Worm (Caenorhabditis elegans): ENCODE results near the gene epic-2.
"Not testable (repeated sequence)": the region's sequence is repeated elsewhere in the genome, so short reads cannot be mapped to it uniquely, and the experiment has no call there.

Gene epic-2

DNA sequence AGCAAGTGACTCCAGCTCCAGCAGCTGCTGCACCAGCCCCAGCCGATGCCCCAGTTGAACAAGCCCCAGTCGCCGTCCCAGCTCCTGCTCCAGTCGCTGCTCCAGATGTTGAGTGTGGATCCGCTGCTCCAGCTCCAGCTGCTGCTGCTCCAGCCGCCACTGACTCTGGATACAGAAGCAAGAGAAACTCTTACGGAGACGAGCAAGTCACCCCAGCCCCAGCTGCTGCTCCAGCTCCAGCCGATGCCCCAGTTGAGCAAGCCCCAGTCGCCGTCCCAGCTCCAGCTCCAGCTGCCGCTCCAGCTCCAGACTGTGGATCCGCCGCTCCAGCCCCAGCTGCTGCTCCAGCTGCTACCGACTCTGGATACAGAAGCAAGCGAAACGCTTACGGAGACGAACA is 1.0 kb downstream of the epic-2 start:
- TF ChIP-seq nhr-41 (GFP tag; IDR thresholded peaks at IDR 0.05): no peak
- TF ChIP-seq ceh-20 (GFP tag; IDR thresholded peaks at IDR 0.05): peak; percentile 7; the same call in 1 of the 2 replicates
- no peak for TF ChIP-seq Y48G9A.11 (GFP tag; IDR thresholded peaks at IDR 0.05)
- TF ChIP-seq lsy-2 (tag; optimal IDR thresholded peaks at IDR 0.05): no peak
- no peak; the same call in 1 of the 2 replicates for TF ChIP-seq lin-38 (GFP tag; IDR thresholded peaks at IDR 0.05)
- no peak for TF ChIP-seq nhr-102 (tag; optimal IDR thresholded peaks at IDR 0.05)
- no peak for TF ChIP-seq lir-3 (tag; optimal IDR thresholded peaks at IDR 0.05)
- TF ChIP-seq tra-1 (GFP tag; IDR thresholded peaks at IDR 0.05): peak; percentile 36; the same call in 1 of the 2 replicates
- TF ChIP-seq dpl-1 (GFP tag; optimal IDR thresholded peaks at IDR 0.05): no peak
- TF ChIP-seq set-16 (GFP tag; IDR thresholded peaks at IDR 0.05): peak; percentile 96

DNA sequence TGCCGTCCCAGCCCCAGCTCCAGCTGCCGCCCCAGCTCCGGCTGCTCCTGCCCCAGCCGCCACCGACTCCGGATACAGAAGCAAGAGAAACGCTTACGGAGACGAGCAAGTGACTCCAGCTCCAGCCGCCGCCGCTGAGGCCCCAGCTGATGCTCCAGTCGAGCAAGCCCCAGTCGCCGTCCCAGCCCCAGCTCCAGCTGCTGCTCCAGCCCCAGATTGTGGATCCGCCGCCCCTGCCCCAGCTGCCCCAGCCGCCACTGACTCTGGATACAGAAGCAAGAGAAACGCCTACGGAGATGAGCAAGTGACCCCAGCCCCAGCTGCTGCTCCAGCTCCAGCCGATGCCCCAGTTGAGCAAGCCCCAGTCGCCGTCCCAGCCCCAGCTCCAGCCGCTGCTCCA is 1.9 kb downstream of the epic-2 start:
- peak; percentile 28 for TF ChIP-seq lin-38 (GFP tag; IDR thresholded peaks at IDR 0.05)
- TF ChIP-seq dmd-8 (GFP tag; IDR thresholded peaks at IDR 0.05): 0 out of 2 replicates have a peak, but pooled peaks have one; percentile 36
- TF ChIP-seq snpc-1.2 (GFP tag; IDR thresholded peaks at IDR 0.05): 0 out of 2 replicates have a peak, but pooled peaks have one; percentile 36
- 0 out of 2 replicates have a peak, but pooled peaks have one; percentile 30 for TF ChIP-seq madf-9 (GFP tag; conservative IDR thresholded peaks at IDR 0.05)
- 0 out of 2 replicates have a peak, but pooled peaks have one; percentile 25 for TF ChIP-seq vab-7 (GFP tag; IDR thresholded peaks at IDR 0.05)
- TF ChIP-seq zfp-3 (GFP tag; conservative IDR thresholded peaks at IDR 0.05): peak; percentile 60; the same call in 1 of the 2 replicates
- peak; percentile 43; the same call in 1 of the 2 replicates for TF ChIP-seq F26F4.8 (GFP tag; conservative IDR thresholded peaks at IDR 0.05)
- 0 out of 2 replicates have a peak, but pooled peaks have one; percentile 66 for TF ChIP-seq pha-4 (GFP tag; IDR thresholded peaks at IDR 0.05)
- TF ChIP-seq pha-4 (tag; optimal IDR thresholded peaks at IDR 0.05): not testable (repeated sequence)
- TF ChIP-seq ceh-20 (GFP tag; IDR thresholded peaks at IDR 0.05): peak; percentile 50; the same call in 1 of the 2 replicates
- peak; percentile 99 for TF ChIP-seq set-16 (GFP tag; IDR thresholded peaks at IDR 0.05)

DNA sequence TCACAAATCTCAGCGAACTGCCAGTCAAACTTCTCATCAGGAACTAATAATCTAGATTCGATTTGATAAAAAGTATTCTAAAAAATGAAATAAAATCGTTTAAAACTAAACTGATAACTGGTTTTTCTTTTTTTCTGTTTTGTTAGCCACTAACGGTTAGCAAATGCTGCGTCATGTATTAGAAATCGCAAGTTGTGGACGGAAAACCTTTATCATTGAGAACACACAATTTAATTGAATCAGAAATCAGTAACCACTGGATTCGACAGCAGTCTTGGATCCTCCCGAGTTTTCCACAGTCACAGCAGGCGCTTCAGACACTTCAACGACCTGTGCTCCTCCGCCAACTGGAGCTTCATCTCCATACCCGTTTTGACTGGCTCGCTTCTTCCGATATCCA is 2.4 kb downstream of the epic-2 start:
- TF ChIP-seq lim-7 (GFP tag; IDR thresholded peaks at IDR 0.05) (no peak), ama-1 (optimal IDR thresholded peaks at IDR 0.05) (peak; percentile 46), zfp-3 (GFP tag; conservative IDR thresholded peaks at IDR 0.05) (peak; percentile 89), mxl-2 (GFP tag; conservative IDR thresholded peaks at IDR 0.05) (0 out of 2 replicates have a peak, but pooled peaks have one; percentile 6), aly-2 (tag; optimal IDR thresholded peaks at IDR 0.05) (peak; percentile 76), egl-27 (tag; optimal IDR thresholded peaks at IDR 0.05) (no peak), nhr-48 (tag; optimal IDR thresholded peaks at IDR 0.05) (no peak), madf-9 (GFP tag; conservative IDR thresholded peaks at IDR 0.05) (0 out of 2 replicates have a peak, but pooled peaks have one; percentile 6)

DNA sequence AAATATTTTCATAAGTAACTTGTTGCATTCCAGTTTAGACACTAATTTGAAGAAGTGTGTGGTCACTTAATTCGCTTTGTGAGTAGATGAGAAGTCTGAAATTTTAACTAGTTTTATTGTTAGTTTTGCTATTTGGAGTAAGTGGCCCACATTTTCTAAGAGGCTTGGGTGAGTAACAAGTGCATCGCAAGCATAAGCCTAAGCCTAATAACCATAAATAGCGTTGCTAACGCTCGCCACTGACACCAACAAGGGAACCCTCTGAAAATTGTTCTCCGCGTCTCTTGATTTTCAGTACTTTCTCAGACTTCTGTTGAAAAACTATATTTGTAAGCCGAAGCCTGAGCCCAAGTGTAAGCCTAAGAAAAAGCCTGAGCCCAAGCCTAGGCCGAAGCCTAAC is 3.7 kb downstream of the epic-2 start, which contains the start of gene epic-3:
TSS of gene epic-3 (minus strand) at position 101 of the 400 bp plus-strand sequence.
- TF ChIP-seq zfp-3 (GFP tag; conservative IDR thresholded peaks at IDR 0.05) (0 out of 2 replicates have a peak, but pooled peaks have one; percentile 7), skn-1 (tag; optimal IDR thresholded peaks at IDR 0.05) (no peak)

DNA sequence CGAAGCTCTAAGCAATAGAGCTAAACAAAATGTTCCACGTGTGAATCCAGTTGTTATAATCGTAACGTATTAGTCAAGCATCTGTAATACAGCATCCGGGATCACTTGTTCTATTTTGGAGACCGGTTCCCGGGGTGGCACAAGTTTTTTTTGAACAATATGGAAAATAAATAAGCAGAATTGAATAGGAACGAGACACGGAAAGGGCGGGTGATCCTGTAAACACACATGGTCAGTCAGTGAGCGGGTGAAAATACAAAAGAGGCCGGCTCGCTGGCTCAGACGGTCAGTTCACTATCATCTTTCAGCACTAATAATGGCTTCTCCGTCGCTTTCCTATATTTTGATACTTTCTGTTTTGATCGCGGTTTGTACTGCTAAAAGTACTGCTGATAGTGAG is 5.3 kb downstream of the epic-2 start, which contains the start of gene K08D12.8:
TSS of gene K08D12.8 (plus strand) at position 301 of the 400 bp plus-strand sequence.
- TF ChIP-seq nhr-11 (tag; optimal IDR thresholded peaks at IDR 0.05): no peak

DNA sequence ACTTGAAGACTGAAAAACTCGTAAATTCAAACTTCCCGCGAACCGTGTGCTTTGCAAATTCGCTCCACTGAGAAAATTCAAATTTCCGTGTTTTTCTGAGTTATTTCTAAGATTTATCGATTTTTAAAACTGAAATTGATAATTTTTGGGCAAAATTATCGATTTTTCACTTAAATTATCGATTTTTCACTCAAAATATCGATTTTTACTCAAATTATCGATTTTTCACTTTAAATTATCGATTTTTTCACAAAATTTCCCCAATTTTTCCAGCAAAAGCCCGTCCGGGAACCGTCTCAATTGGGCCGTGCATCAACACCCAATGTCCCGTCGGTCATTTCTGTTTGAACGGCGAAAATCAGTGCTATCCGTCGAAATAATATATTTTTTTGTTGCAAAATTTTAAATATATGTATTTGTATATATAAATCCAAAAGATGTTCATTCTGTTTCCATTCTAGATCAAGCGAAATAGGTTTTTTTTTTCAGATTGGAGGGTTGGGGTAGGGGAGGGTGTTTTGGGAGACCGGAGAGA is 7.0 kb downstream of the epic-2 start:
- TF ChIP-seq ceh-28 (tag; optimal IDR thresholded peaks at IDR 0.05): peak; percentile 97
- TF ChIP-seq zip-2 (tag; optimal IDR thresholded peaks at IDR 0.05): no peak
- peak; percentile 52 for TF ChIP-seq lin-38 (GFP tag; IDR thresholded peaks at IDR 0.05)
- TF ChIP-seq nhr-111 (GFP tag; optimal IDR thresholded peaks at IDR 0.05): peak; percentile 37
- TF ChIP-seq Y75B8A.6 (GFP tag; IDR thresholded peaks at IDR 0.05): 0 out of 2 replicates have a peak, but pooled peaks have one; percentile 36
- no peak for TF ChIP-seq spr-1 (tag; optimal IDR thresholded peaks at IDR 0.05)

All from whole organism, L4 larva.